Worm (Caenorhabditis elegans): ENCODE results near the gene fipr-10.

The fipr-10 gene

DNA sequence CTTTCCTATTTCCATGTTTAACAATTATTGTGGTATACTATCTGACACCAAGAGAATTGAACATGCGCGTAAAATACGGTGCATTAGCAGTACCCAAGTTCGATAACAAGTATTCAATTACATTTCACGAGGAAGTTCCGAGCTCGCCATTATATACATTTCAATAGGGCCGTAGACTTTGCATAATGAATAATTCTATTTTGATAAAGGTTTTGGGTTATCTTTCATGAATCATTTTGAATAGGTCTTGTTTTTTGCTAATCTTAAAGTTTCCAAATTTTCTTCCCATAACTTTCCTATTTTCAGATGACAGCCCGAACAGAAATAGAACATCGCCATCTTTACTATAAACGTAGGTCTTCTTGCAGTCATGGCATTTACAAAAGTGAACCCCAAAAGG, 12.3 kb downstream of the fipr-10 start, which contains the start of gene C50H2.13:
C50H2.13 (plus strand) TSS at position 301 of the 400 bp plus-strand sequence.
- TF ChIP-seq hmg-11 (tag; optimal IDR thresholded peaks at IDR 0.05) (no peak), snpc-4 (tag; optimal IDR thresholded peaks at IDR 0.05) (no peak), unc-39 (tag; optimal IDR thresholded peaks at IDR 0.05) (no peak), nhr-67 (tag; optimal IDR thresholded peaks at IDR 0.05) (no peak), ztf-11 (tag; optimal IDR thresholded peaks at IDR 0.05) (no peak), nhr-25 (tag; optimal IDR thresholded peaks at IDR 0.05) (no peak), skn-1 (tag; optimal IDR thresholded peaks at IDR 0.05) (no peak), nhr-28 (tag; optimal IDR thresholded peaks at IDR 0.05) (no peak), aly-2 (tag; optimal IDR thresholded peaks at IDR 0.05) (no peak), ama-1 (optimal IDR thresholded peaks at IDR 0.05) (no peak), R02D3.7 (tag; optimal IDR thresholded peaks at IDR 0.05) (no peak), ceh-9 (tag; optimal IDR thresholded peaks at IDR 0.05) (no peak), nhr-23 (tag; optimal IDR thresholded peaks at IDR 0.05) (no peak), nhr-76 (tag; optimal IDR thresholded peaks at IDR 0.05) (no peak), zag-1 (tag; optimal IDR thresholded peaks at IDR 0.05) (no peak), nhr-43 (tag; optimal IDR thresholded peaks at IDR 0.05; ENCODE audit: poor library complexity, severe bottlenecking) (no peak), lsy-12 (tag; optimal IDR thresholded peaks at IDR 0.05) (no peak), lin-39 (tag; optimal IDR thresholded peaks at IDR 0.05) (no peak)

ce11 chrV:9927381-9927780, 13.4 kb downstream of the fipr-10 start:
- TF ChIP-seq nhr-28 (tag; optimal IDR thresholded peaks at IDR 0.05) (no peak), egl-27 (tag; optimal IDR thresholded peaks at IDR 0.05) (no peak), skn-1 (tag; optimal IDR thresholded peaks at IDR 0.05) (no peak), egl-5 (tag; optimal IDR thresholded peaks at IDR 0.05) (no peak), mdl-1 (tag; optimal IDR thresholded peaks at IDR 0.05) (no peak), nhr-25 (tag; optimal IDR thresholded peaks at IDR 0.05) (no peak), ama-1 (optimal IDR thresholded peaks at IDR 0.05) (no peak), nhr-11 (tag; optimal IDR thresholded peaks at IDR 0.05) (no peak)

DNA sequence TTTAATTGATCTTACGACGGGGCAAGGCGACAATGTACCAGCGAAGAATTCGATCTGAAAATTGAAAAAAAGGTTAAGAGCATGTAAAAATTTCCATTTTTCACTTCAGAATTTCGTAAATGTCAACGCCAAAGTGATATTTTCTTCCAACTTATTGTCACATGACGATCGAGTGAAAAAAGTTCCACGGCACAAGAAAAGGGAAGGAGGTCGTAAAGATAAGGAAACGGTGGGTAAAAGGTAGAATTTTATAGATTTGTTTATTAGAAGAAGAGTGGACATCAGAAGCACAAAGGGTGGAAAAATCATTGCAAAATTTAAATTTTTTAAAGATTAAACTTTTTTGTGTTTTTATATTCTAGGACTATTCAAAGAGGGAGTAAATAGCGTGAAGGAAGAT, 14.0 kb downstream of the fipr-10 start:
- TF ChIP-seq elt-2 (tag; optimal IDR thresholded peaks at IDR 0.05) (peak; percentile 87), pqm-1 (tag; optimal IDR thresholded peaks at IDR 0.05) (peak; percentile 63), pha-4 (tag; optimal IDR thresholded peaks at IDR 0.05) (peak; percentile 36), nhr-23 (tag; optimal IDR thresholded peaks at IDR 0.05) (no peak), egl-5 (tag; optimal IDR thresholded peaks at IDR 0.05) (no peak), unc-39 (tag; optimal IDR thresholded peaks at IDR 0.05) (no peak), jun-1 (tag; optimal IDR thresholded peaks at IDR 0.05) (peak; percentile 16), ztf-11 (tag; optimal IDR thresholded peaks at IDR 0.05) (no peak), mml-1 (tag; optimal IDR thresholded peaks at IDR 0.05) (no peak)

- TF ChIP-seq ceh-82 (tag; optimal IDR thresholded peaks at IDR 0.05) (no peak), elt-2 (tag; optimal IDR thresholded peaks at IDR 0.05) (peak; percentile 18), sea-2 (GFP tag; optimal IDR thresholded peaks at IDR 0.05) (no peak), mml-1 (tag; optimal IDR thresholded peaks at IDR 0.05) (no peak), lin-15B (tag; optimal IDR thresholded peaks at IDR 0.05) (peak; percentile 71), ztf-11 (tag; optimal IDR thresholded peaks at IDR 0.05) (no peak), pha-4 (tag; optimal IDR thresholded peaks at IDR 0.05) (peak; percentile 51), jun-1 (tag; optimal IDR thresholded peaks at IDR 0.05) (no peak), unc-62 (GFP tag; optimal IDR thresholded peaks at IDR 0.05) (no peak), pqm-1 (tag; optimal IDR thresholded peaks at IDR 0.05) (no peak), hmg-11 (tag; optimal IDR thresholded peaks at IDR 0.05) (no peak), nfya-1 (tag; optimal IDR thresholded peaks at IDR 0.05; ENCODE audit: insufficient read depth) (peak; percentile 78), lin-39 (tag; optimal IDR thresholded peaks at IDR 0.05) (peak; percentile 1), mdl-1 (tag; optimal IDR thresholded peaks at IDR 0.05) (no peak), ceh-28 (tag; optimal IDR thresholded peaks at IDR 0.05) (no peak), egl-27 (tag; optimal IDR thresholded peaks at IDR 0.05) (no peak), eor-1 (tag; optimal IDR thresholded peaks at IDR 0.05) (no peak), ztf-4 (tag; optimal IDR thresholded peaks at IDR 0.05) (no peak), nhr-76 (tag; optimal IDR thresholded peaks at IDR 0.05) (no peak), unc-39 (tag; optimal IDR thresholded peaks at IDR 0.05) (no peak), R02D3.7 (tag; optimal IDR thresholded peaks at IDR 0.05) (peak; percentile 92)
These were observed 16.7 kb downstream of the fipr-10 start, which contains the start of the genes rmh-2 and suds-3 for ce11 chrV:9930612-9931065. Gene rmh-2, minus strand, starts transcription at chrV:9930775. Gene suds-3, plus strand, starts transcription at chrV:9931015.
